Worm (Caenorhabditis elegans): ENCODE data around the gene sorf-2.
A peak's percentile ranks its signal among the peaks of the same experiment; 100 is the strongest.

sorf-2 gene

DNA sequence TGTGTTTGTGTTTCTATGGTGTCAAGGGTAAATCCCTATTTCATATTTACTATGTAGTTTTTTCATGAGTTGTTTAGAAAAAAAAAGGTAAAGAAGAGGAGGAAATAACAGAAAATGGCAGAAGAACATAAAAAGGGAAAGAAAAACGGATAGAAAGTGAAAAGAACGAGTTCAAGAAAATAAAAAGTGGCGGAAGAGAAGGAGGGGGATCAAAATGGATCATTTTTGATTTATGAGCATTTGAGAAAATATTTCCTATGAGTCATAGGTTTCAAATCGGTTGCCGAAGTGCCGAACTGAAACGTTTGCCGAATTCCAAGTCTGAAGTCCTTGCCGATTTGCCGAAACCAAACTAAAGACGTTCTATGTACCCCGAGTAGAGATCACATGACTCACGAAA, 12.4 kb downstream of the sorf-2 start:
- TF ChIP-seq tab-1 (GFP tag; IDR thresholded peaks at IDR 0.05) (no peak), ztf-23 (GFP tag; IDR thresholded peaks at IDR 0.05) (no peak), klf-2 (GFP tag; conservative IDR thresholded peaks at IDR 0.05) (no peak), flt-1 (GFP tag; IDR thresholded peaks at IDR 0.05) (no peak), ztf-29 (GFP tag; IDR thresholded peaks at IDR 0.05) (no peak), med-1 (GFP tag; optimal IDR thresholded peaks at IDR 0.05; ENCODE audit: insufficient read depth) (no peak), cog-1 (tag; optimal IDR thresholded peaks at IDR 0.05) (no peak), T22C8.4 (GFP tag; IDR thresholded peaks at IDR 0.05) (no peak), ref-1 (GFP tag; conservative IDR thresholded peaks at IDR 0.05) (no peak)

DNA sequence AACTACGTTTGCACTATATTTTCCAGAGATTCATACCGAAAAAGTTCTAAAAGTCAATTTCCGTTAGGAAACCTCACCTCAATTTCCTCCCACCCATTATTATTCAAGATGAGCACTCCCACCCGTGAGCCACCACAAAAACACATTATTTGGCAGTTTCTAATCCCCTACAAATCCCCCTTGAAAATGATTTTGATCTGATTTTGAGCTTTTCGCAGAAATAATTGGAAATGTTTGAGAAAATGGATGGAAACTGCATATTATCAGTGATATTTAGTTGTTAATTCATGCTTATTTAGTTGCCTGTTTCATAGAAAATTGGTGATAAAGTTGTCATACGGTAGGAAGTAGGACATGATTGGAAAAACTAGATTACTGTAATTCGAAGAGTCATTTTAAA, 14.1 kb downstream of the sorf-2 start:
- no peak for TF ChIP-seq med-1 (GFP tag; optimal IDR thresholded peaks at IDR 0.05; ENCODE audit: insufficient read depth)
- no peak for TF ChIP-seq ztf-23 (GFP tag; IDR thresholded peaks at IDR 0.05)
- no peak for TF ChIP-seq ztf-29 (GFP tag; IDR thresholded peaks at IDR 0.05)
- no peak for TF ChIP-seq ref-1 (GFP tag; conservative IDR thresholded peaks at IDR 0.05)
- no peak for TF ChIP-seq tab-1 (GFP tag; IDR thresholded peaks at IDR 0.05)
- TF ChIP-seq klf-2 (GFP tag; conservative IDR thresholded peaks at IDR 0.05), result no peak
- no peak for TF ChIP-seq cog-1 (tag; optimal IDR thresholded peaks at IDR 0.05)
- TF ChIP-seq T22C8.4 (GFP tag; IDR thresholded peaks at IDR 0.05), result no peak
- TF ChIP-seq flt-1 (GFP tag; IDR thresholded peaks at IDR 0.05), result no peak

DNA sequence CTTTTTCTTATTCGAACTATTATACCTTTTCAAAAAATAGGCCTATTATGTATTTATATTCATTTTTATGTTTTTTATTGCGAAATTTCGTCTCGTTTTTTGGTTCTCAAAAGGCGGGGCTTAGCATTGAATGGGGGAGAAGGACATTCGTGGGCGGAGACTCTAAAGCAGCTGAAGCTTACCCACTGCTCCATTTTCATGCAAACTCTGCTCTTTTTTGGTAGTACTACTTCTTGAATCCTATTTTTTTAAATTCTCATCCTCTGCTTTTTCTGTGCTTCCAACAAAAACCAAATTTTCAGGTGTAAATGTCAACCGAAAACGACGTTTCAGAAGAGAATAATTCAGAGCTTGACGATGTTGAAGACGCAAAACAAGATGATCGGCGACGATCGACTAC, 15.0 kb downstream of the sorf-2 start, which contains the start of gene ZK121.2:
TSS of gene ZK121.2 (plus strand) at position 301 of the 400 bp plus-strand sequence.
- no peak for TF ChIP-seq med-1 (GFP tag; optimal IDR thresholded peaks at IDR 0.05; ENCODE audit: insufficient read depth)
- no peak for TF ChIP-seq cog-1 (tag; optimal IDR thresholded peaks at IDR 0.05)
- no peak for TF ChIP-seq T22C8.4 (GFP tag; IDR thresholded peaks at IDR 0.05)
- TF ChIP-seq ref-1 (GFP tag; conservative IDR thresholded peaks at IDR 0.05), result no peak
- TF ChIP-seq flt-1 (GFP tag; IDR thresholded peaks at IDR 0.05), result no peak
- no peak for TF ChIP-seq ztf-23 (GFP tag; IDR thresholded peaks at IDR 0.05)
- TF ChIP-seq ztf-29 (GFP tag; IDR thresholded peaks at IDR 0.05), result no peak
- TF ChIP-seq klf-2 (GFP tag; conservative IDR thresholded peaks at IDR 0.05), result no peak
- no peak for TF ChIP-seq tab-1 (GFP tag; IDR thresholded peaks at IDR 0.05)

DNA sequence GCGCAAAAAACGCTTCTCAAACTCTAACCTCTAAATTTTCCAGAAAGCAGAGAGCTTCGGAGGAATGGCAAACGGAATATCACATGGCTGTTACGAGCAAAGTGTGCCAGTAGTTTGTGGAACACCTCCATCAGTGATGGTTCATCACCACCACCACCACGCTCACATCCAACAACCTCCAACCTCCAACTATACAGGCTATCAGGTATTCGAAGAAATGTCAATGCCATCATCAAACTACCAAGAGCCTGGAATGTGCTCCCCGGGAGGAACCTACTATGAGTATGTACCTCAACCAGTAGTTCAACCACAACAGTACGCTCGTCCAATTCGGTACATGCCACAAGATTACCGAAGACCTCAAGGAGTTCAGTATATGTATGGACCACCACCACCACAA, 17.1 kb downstream of the sorf-2 start:
- no peak for TF ChIP-seq klf-2 (GFP tag; conservative IDR thresholded peaks at IDR 0.05)
- TF ChIP-seq med-1 (GFP tag; optimal IDR thresholded peaks at IDR 0.05; ENCODE audit: insufficient read depth), result no peak
- no peak for TF ChIP-seq cog-1 (tag; optimal IDR thresholded peaks at IDR 0.05)
- TF ChIP-seq ztf-29 (GFP tag; IDR thresholded peaks at IDR 0.05), result no peak
- TF ChIP-seq tab-1 (GFP tag; IDR thresholded peaks at IDR 0.05), result no peak
- TF ChIP-seq flt-1 (GFP tag; IDR thresholded peaks at IDR 0.05), result no peak
- TF ChIP-seq ref-1 (GFP tag; conservative IDR thresholded peaks at IDR 0.05), result no peak
- no peak for TF ChIP-seq ztf-23 (GFP tag; IDR thresholded peaks at IDR 0.05)
- TF ChIP-seq T22C8.4 (GFP tag; IDR thresholded peaks at IDR 0.05), result no peak

DNA sequence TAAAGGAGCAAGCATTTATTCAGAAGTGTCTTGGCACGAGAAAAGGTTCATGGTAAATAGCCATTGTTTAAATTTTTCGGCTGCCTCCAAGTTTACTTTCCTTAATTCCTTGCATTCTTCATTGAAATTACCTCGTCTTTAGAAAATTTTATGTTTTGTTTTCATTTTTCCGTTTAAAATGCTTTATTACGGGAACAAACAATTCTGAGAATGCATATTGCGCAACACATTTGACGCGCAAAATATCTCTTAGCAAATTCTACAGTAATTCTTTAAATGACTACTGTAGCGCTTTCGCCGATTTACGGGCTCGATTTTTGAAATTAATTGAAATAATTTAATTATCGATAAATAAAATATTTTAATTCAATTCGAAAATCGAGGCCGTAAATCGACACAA, 18.1 kb downstream of the sorf-2 start:
- TF ChIP-seq cog-1 (tag; optimal IDR thresholded peaks at IDR 0.05) (no peak), tab-1 (GFP tag; IDR thresholded peaks at IDR 0.05) (no peak), ztf-29 (GFP tag; IDR thresholded peaks at IDR 0.05) (no peak), flt-1 (GFP tag; IDR thresholded peaks at IDR 0.05) (no peak)

DNA sequence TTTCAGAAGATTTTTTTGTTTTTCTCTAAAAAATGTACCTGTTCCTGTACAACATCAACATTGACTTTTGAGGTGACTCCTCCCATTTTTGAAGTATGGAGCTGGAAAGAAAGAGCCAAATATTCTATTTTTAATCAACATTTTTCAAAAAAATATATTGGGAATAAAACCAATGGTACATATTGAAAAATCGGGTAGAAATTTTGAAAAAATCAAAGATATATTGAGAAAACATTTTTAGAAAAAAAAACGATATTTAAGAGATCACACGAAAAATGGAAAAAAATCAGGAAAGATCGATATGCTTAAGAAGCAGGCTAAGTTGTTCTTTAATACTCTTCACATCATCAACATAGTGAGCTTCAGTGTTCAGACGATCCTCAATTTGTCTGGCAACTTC, 19.6 kb downstream of the sorf-2 start, which contains the start of gene glrx-21:
TSS of gene glrx-21 (minus strand) at position 101 of the 400 bp plus-strand sequence.
- no peak for TF ChIP-seq ztf-29 (GFP tag; IDR thresholded peaks at IDR 0.05)
- TF ChIP-seq ztf-23 (GFP tag; IDR thresholded peaks at IDR 0.05), result no peak
- no peak for TF ChIP-seq klf-2 (GFP tag; conservative IDR thresholded peaks at IDR 0.05)
- TF ChIP-seq ref-1 (GFP tag; conservative IDR thresholded peaks at IDR 0.05), result no peak
- no peak for TF ChIP-seq cog-1 (tag; optimal IDR thresholded peaks at IDR 0.05)
- TF ChIP-seq med-1 (GFP tag; optimal IDR thresholded peaks at IDR 0.05; ENCODE audit: insufficient read depth), result no peak
- no peak for TF ChIP-seq tab-1 (GFP tag; IDR thresholded peaks at IDR 0.05)

DNA sequence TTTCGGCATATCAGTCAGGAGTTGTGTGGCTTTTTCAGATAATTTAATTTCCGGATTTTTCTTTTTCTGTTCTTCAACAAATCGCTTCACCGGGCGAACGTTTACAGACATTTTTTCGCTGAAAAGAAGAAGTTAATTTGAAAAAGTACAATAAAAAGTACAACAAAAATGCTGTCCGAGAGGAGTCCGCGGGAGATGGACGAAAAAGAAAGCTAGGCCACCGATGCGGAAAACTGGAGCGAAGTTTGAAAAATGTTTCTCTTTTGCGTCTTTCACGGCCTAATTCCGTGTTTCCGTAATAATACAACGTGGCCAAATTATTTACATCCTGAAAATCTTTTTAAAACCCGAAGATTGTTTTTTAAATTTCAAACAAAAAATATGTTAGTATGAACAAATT, 22.8 kb downstream of the sorf-2 start, which contains the start of gene thoc-5:
TSS of gene thoc-5 (minus strand) at position 152 of the 400 bp plus-strand sequence.
- 0 out of 2 replicates have a peak, but pooled peaks have one; percentile 18 for TF ChIP-seq T22C8.4 (GFP tag; IDR thresholded peaks at IDR 0.05)
- TF ChIP-seq med-1 (GFP tag; optimal IDR thresholded peaks at IDR 0.05; ENCODE audit: insufficient read depth), result no peak
- peak; percentile 80 for TF ChIP-seq flt-1 (GFP tag; IDR thresholded peaks at IDR 0.05)
- 0 out of 2 replicates have a peak, but pooled peaks have one; percentile 10 for TF ChIP-seq ztf-29 (GFP tag; IDR thresholded peaks at IDR 0.05)
- peak; percentile 74 for TF ChIP-seq ztf-23 (GFP tag; IDR thresholded peaks at IDR 0.05)
- TF ChIP-seq klf-2 (GFP tag; conservative IDR thresholded peaks at IDR 0.05), result peak; percentile 46; the same call in 1 of the 2 replicates
- TF ChIP-seq cog-1 (tag; optimal IDR thresholded peaks at IDR 0.05), result no peak
- no peak for TF ChIP-seq ref-1 (GFP tag; conservative IDR thresholded peaks at IDR 0.05)
- no peak for TF ChIP-seq tab-1 (GFP tag; IDR thresholded peaks at IDR 0.05)

DNA sequence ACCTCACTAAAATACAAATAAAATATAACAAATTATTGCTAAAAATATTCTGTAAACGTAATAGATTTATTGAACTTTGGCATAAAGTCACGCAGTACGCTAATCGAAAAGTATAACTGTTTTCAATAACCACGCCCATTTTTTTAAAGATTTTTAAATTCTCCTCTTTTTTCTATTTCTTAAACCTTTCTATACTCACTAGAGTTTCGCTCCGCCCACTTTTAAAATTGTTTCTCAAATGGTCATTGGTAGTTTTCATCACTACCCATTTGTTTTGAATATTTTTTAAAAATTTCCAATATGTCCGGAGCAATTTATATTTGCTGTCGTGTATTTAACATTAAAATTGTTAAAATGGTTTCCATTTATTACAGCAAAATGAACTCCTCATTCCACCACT, 35.5 kb downstream of the sorf-2 start, which contains the start of gene Y32H12A.1:
TSS of gene Y32H12A.1 (plus strand) at position 301 of the 400 bp plus-strand sequence.
- TF ChIP-seq ztf-29 (GFP tag; IDR thresholded peaks at IDR 0.05), result no peak
- TF ChIP-seq klf-2 (GFP tag; conservative IDR thresholded peaks at IDR 0.05), result no peak
- TF ChIP-seq tab-1 (GFP tag; IDR thresholded peaks at IDR 0.05), result no peak
- TF ChIP-seq ref-1 (GFP tag; conservative IDR thresholded peaks at IDR 0.05), result no peak
- TF ChIP-seq ztf-23 (GFP tag; IDR thresholded peaks at IDR 0.05), result no peak
- TF ChIP-seq flt-1 (GFP tag; IDR thresholded peaks at IDR 0.05), result no peak
- no peak for TF ChIP-seq cog-1 (tag; optimal IDR thresholded peaks at IDR 0.05)
- no peak for TF ChIP-seq T22C8.4 (GFP tag; IDR thresholded peaks at IDR 0.05)
- TF ChIP-seq med-1 (GFP tag; optimal IDR thresholded peaks at IDR 0.05; ENCODE audit: insufficient read depth), result no peak

DNA sequence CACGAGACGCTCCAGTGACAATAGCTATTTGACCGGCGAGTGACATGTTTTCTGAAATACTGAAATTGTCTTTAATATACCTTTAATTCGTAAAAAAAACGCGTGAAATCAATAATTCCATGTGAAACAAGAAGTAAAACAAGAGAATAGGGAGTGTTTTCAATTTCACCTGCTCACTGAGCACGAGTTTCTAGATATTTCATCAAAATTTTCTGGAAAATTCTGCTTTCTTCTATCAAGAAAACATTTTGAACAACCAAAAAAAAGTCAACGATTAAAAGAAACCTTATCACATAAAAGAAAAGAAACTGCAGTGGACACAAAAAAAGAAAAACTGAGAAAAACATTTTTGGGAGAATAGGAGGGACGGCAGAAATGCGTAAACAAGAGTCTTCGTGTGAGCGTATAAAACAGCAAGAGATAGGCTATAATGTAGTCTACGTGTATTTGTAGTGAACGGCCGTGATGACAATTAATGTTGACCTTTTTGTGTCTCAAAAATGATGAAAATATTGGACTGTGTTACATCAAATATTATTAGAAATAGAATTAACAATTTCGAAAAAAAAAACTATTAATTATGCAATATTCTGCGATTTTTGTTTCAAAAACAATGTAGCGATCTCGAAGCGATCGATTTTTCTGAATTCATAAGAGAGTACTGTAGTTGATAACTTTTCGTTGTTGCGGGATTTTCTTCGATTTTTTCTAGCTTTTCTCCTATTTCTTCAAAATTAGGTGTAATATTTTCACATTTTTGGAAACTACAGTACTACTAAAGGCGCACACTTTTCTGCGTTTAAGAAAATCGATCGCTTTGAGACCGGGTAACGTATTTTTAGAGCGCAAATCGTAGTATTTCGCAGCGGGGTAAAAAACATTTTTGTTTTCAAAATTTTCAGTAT, 41.8 kb downstream of the sorf-2 start, which contains the start of gene dhs-9:
TSS of gene dhs-9 (minus strand) at position 51 of the 905 bp plus-strand sequence.
- TF ChIP-seq ztf-23 (GFP tag; IDR thresholded peaks at IDR 0.05), result no peak
- TF ChIP-seq T22C8.4 (GFP tag; IDR thresholded peaks at IDR 0.05), result no peak
- no peak for TF ChIP-seq flt-1 (GFP tag; IDR thresholded peaks at IDR 0.05)
- no peak for TF ChIP-seq cog-1 (tag; optimal IDR thresholded peaks at IDR 0.05)
- TF ChIP-seq klf-2 (GFP tag; conservative IDR thresholded peaks at IDR 0.05), result no peak
- no peak for TF ChIP-seq ztf-29 (GFP tag; IDR thresholded peaks at IDR 0.05)
- no peak for TF ChIP-seq ref-1 (GFP tag; conservative IDR thresholded peaks at IDR 0.05)
- TF ChIP-seq med-1 (GFP tag; optimal IDR thresholded peaks at IDR 0.05; ENCODE audit: insufficient read depth), result no peak
- TF ChIP-seq tab-1 (GFP tag; IDR thresholded peaks at IDR 0.05), result no peak
